Worm (Caenorhabditis elegans): ENCODE data around the gene parn-1.
A peak's percentile ranks its signal among the peaks of the same experiment; 100 is the strongest.

parn-1 gene

DNA sequence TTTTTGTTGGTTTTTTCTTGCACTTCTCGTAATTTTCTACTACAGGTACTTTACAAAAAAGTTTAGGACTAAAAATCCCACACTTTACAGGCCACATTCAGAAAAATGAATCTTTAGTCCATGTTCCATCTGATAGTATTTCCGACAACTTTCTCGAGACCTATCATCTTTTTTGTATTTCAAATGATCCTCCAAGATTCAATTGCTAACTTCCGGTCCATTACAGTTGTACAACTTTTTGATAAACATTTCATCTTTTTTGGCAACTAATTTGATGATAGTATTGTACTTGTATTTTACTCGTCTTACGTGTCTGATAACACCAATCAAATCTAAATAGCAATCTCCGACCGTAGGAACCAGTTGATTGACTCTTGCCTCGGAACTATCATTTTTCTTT is 27.7 kb downstream of the parn-1 start:
- TF ChIP-seq unc-62 (GFP tag; optimal IDR thresholded peaks at IDR 0.05) = no peak
- no peak for TF ChIP-seq ces-1 (GFP tag; optimal IDR thresholded peaks at IDR 0.05)
- TF ChIP-seq unc-120 (tag; optimal IDR thresholded peaks at IDR 0.05; ENCODE audit: poor library complexity, severe bottlenecking) = no peak
- TF ChIP-seq hlh-1 (tag; optimal IDR thresholded peaks at IDR 0.05) = no peak
- no peak for TF ChIP-seq snpc-4 (tag; optimal IDR thresholded peaks at IDR 0.05)
- no peak for TF ChIP-seq lsy-2 (tag; optimal IDR thresholded peaks at IDR 0.05)
- no peak for TF ChIP-seq cnd-1 (tag; optimal IDR thresholded peaks at IDR 0.05)
- TF ChIP-seq lin-13 (tag; optimal IDR thresholded peaks at IDR 0.05) = no peak
- TF ChIP-seq ztf-11 (tag; optimal IDR thresholded peaks at IDR 0.05) = no peak
- no peak for TF ChIP-seq nhr-2 (tag; optimal IDR thresholded peaks at IDR 0.05)
- TF ChIP-seq sptf-1 (tag; optimal IDR thresholded peaks at IDR 0.05) = no peak
- no peak for TF ChIP-seq unc-39 (tag; optimal IDR thresholded peaks at IDR 0.05)
- no peak for TF ChIP-seq nhr-76 (tag; optimal IDR thresholded peaks at IDR 0.05)
- TF ChIP-seq lin-32 (GFP tag; optimal IDR thresholded peaks at IDR 0.05) = no peak
- no peak for TF ChIP-seq elt-3 (tag; optimal IDR thresholded peaks at IDR 0.05)
- TF ChIP-seq elt-1 (tag; optimal IDR thresholded peaks at IDR 0.05; ENCODE audit: borderline replicate concordance, insufficient read depth) = no peak
- no peak for TF ChIP-seq blmp-1 (tag; optimal IDR thresholded peaks at IDR 0.05)
- no peak for TF ChIP-seq pha-4 (tag; optimal IDR thresholded peaks at IDR 0.05)

DNA sequence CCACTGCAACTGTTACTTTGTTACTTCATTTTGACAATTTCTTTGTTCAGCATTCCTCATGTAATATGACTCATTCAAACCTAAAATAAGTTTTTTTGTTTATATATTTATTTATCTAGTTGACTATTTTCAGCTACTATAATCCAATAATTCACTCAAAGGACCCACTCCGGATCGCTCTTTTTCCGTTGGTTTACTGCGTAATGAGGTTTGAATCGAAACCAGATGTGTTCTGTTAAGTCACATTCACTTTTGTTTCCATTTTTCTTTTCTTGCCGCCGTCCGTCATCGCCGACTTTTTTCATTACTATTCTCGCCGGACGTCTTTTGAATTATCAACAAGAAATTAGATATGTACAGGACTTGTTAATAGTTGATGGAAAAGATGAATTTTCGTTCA is 31.7 kb downstream of the parn-1 start:
- TF ChIP-seq nhr-237 (tag; optimal IDR thresholded peaks at IDR 0.05) = no peak
- TF ChIP-seq nhr-28 (tag; optimal IDR thresholded peaks at IDR 0.05) = no peak
- TF ChIP-seq nhr-12 (tag; optimal IDR thresholded peaks at IDR 0.05) = no peak
- no peak for TF ChIP-seq blmp-1 (tag; optimal IDR thresholded peaks at IDR 0.05)
- TF ChIP-seq unc-39 (tag; optimal IDR thresholded peaks at IDR 0.05) = no peak
- TF ChIP-seq nhr-2 (tag; optimal IDR thresholded peaks at IDR 0.05) = no peak
- TF ChIP-seq lin-13 (tag; optimal IDR thresholded peaks at IDR 0.05) = no peak
- no peak for TF ChIP-seq unc-62 (GFP tag; optimal IDR thresholded peaks at IDR 0.05)
- TF ChIP-seq flh-1 (GFP tag; optimal IDR thresholded peaks at IDR 0.05) = no peak
- TF ChIP-seq mab-5 (tag; optimal IDR thresholded peaks at IDR 0.05) = no peak
- TF ChIP-seq sem-2 (GFP tag; optimal IDR thresholded peaks at IDR 0.05) = no peak
- no peak for TF ChIP-seq bed-3 (GFP tag; optimal IDR thresholded peaks at IDR 0.05)
- TF ChIP-seq lin-32 (GFP tag; optimal IDR thresholded peaks at IDR 0.05) = no peak

DNA sequence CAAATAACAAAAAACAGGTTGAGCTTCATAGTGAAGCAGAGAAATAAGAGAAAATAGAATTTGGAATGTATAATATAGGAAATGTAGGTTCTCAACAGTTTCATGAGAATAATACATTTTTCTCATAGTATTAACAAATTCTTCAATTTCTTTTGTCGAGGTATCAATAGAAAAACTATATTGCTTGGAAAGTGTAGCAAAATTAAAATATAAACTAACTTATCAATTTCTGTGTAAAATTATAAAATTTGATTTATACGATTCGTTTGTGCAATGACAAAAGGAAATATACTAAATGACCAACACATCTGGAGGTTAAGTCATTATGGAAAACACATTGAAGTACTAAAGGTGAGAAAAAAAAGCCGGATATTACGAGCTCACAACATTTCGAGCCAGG is 33.4 kb downstream of the parn-1 start, which contains the start of gene W05B10.3:
Gene W05B10.3, minus strand, starts transcription at position 101 of the 400 bp plus-strand sequence.
- no peak for TF ChIP-seq sptf-1 (tag; optimal IDR thresholded peaks at IDR 0.05)
- TF ChIP-seq snpc-4 (tag; optimal IDR thresholded peaks at IDR 0.05) = no peak
- TF ChIP-seq lin-32 (GFP tag; optimal IDR thresholded peaks at IDR 0.05) = no peak
- TF ChIP-seq nhr-2 (tag; optimal IDR thresholded peaks at IDR 0.05) = no peak
- no peak for TF ChIP-seq ham-2 (GFP tag; optimal IDR thresholded peaks at IDR 0.05)
- TF ChIP-seq sem-2 (GFP tag; optimal IDR thresholded peaks at IDR 0.05) = no peak
- no peak for TF ChIP-seq unc-39 (tag; optimal IDR thresholded peaks at IDR 0.05)
- TF ChIP-seq nhr-12 (tag; optimal IDR thresholded peaks at IDR 0.05) = no peak
- no peak for TF ChIP-seq elt-1 (tag; optimal IDR thresholded peaks at IDR 0.05; ENCODE audit: borderline replicate concordance, insufficient read depth)
- no peak for TF ChIP-seq nhr-237 (tag; optimal IDR thresholded peaks at IDR 0.05)
- no peak for TF ChIP-seq ceh-39 (tag; optimal IDR thresholded peaks at IDR 0.05)
- TF ChIP-seq unc-120 (tag; optimal IDR thresholded peaks at IDR 0.05; ENCODE audit: poor library complexity, severe bottlenecking) = no peak
- no peak for TF ChIP-seq mab-5 (tag; optimal IDR thresholded peaks at IDR 0.05)

DNA sequence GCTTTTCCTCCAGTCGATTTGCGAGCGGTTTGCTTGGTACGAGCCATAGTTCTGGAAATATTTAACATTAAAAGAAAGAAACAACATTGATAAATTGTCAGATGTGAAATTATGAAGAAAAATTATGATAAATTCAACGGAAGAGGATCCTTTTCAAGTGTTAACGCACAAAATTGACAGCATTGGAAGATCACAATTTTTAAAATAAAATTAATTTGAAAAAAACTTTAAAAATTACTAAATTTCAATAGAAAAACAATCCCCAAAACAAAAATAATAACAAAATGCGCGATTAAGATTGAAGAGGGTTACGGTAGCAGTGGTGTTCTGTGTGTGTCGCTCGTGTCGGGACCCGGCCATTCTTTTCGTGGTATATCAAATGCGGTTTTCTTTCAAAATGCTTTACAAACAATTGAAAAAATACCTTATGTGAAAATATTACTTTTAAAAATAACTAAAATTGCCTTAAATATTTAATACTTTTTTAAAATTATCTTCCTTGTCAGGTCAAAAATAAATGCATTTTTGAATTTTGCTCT is 34.7 kb downstream of the parn-1 start, which contains the start of gene his-74:
Gene his-74, minus strand, starts transcription at position 51 of the 539 bp plus-strand sequence.
- no peak for TF ChIP-seq lin-32 (GFP tag; optimal IDR thresholded peaks at IDR 0.05)
- TF ChIP-seq snpc-4 (tag; optimal IDR thresholded peaks at IDR 0.05) = no peak
- TF ChIP-seq lsy-2 (tag; optimal IDR thresholded peaks at IDR 0.05) = peak; percentile 63
- no peak for TF ChIP-seq unc-39 (tag; optimal IDR thresholded peaks at IDR 0.05)
- no peak for TF ChIP-seq ceh-83 (GFP tag; optimal IDR thresholded peaks at IDR 0.05)

DNA sequence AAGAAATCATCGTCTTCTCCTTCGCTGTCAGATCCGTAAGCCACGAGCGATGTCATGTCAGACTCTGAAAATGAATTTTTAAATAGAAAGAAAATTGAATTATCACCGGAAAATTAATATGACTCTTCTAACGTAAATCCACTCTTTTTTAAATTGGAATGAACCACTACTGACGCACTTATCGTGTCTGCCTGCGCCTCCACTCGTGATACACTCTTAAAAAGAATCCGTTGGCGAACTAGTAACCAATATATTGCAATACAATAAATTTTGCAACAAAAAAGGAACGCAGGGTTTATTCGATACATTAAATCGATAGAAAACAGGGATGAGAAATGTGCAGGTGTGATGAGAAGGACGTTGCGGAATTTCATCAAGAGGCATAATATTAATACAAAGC is 35.6 kb downstream of the parn-1 start, which contains the start of gene ccch-3:
Gene ccch-3, minus strand, starts transcription at position 262 of the 400 bp plus-strand sequence.
- TF ChIP-seq ces-1 (GFP tag; optimal IDR thresholded peaks at IDR 0.05) = peak; percentile 74
- TF ChIP-seq unc-120 (tag; optimal IDR thresholded peaks at IDR 0.05; ENCODE audit: poor library complexity, severe bottlenecking) = no peak

DNA sequence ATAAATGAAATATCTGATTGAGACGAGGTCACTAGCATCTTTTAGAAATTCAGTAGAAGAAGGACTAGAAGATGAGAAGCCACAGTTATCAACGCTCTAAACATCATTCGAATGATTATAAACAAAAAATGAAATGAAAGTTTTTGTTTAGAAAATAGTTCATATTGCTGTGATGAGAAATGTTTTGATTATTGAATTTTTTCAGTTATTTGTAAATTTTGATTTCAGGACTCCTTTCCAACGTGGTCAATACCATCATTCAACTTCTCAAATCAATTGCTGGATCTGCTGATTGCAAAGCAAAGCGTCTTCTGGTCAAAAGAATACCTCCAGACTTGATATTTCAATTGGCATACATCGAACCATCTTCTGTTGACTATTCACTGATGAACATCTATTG is 36.9 kb downstream of the parn-1 start, which contains the start of gene W05B10.6:
Gene W05B10.6, minus strand, starts transcription at position 101 of the 400 bp plus-strand sequence.
- TF ChIP-seq ces-1 (GFP tag; optimal IDR thresholded peaks at IDR 0.05) = no peak
- no peak for TF ChIP-seq drap-1 (GFP tag; optimal IDR thresholded peaks at IDR 0.05)
- TF ChIP-seq tbx-8 (GFP tag; optimal IDR thresholded peaks at IDR 0.05) = no peak
- no peak for TF ChIP-seq nhr-28 (tag; optimal IDR thresholded peaks at IDR 0.05)
- no peak for TF ChIP-seq ztf-11 (tag; optimal IDR thresholded peaks at IDR 0.05)
- no peak for TF ChIP-seq sptf-1 (tag; optimal IDR thresholded peaks at IDR 0.05)
